Worm (Caenorhabditis elegans) whole organism, L4/young adult: ENCODE data around the gene unc-78.

Experiments used
- W03F9.2 ChIP-seq: fragments of 150-350 bp; optimal IDR thresholded peaks from 2 replicates; lab custom pipeline; 2014; ENCODE audit warnings: missing biosample characterization, missing genetic modification characterization
- dao-5 ChIP-seq: sonication (generic microtip); optimal IDR thresholded peaks from 2 replicates; lab custom pipeline; 2016; ENCODE audit warnings: missing genotype, missing genetic modification characterization, moderate library complexity, missing compliant biosample characterization

DNA sequence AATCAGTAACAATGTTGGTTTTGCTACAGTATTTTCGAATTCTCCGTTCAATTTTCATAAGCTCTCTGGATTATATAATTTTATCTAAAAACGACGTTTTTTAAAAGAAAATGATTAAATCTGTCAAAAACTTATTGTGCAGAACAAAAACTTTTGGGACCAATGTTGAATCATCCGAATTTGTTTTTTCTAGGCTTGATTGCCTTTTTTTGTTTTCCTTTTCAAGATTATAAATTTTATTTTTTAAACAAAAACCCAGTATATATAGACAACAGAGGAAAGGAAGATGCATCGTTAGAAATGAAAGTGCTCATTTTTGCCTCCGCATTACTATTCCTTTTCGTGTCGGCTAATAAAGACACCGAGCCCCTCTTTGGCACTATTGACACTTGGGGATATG lies 33.1 kb upstream of the unc-78 start, which contains the start of gene ZK813.7:
- TF ChIP-seq W03F9.2 (tag; lab: Kevin White, UChicago) (no peak), dao-5 (tag; lab: Kevin White, UChicago) (no peak)
